Fruit fly (Drosophila melanogaster): ENCODE data around the gene CG9760.
A peak's percentile ranks its signal among the peaks of the same experiment; 100 is the strongest.

The CG9760 gene

DNA sequence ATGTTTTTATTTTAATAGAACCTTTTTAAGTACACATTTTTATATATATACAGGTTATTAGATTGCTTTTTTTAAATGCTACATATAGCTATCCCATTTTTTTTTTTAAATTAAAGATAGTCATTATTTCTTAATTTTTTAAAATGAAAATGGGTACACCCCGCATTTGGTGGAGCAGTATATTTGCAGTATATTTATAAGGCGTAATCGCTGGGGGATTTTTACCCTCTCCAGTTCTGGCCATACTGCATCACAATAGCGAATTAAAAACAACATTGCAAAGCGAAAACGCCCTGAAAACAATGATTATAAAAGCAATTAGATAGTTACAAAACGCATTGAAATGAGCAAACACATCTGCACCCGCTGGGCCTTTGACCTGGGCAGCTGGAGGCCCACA, 14.5 kb downstream of the CG9760 start, which contains the start of gene CG32099:
Gene CG32099 (plus strand): TSS at position 250 of the 400 bp plus-strand sequence.
- no peak for TF ChIP-seq CG17801 (GFP tag; optimal IDR thresholded peaks at IDR 0.05; ENCODE audit: partially characterized antibody)

DNA sequence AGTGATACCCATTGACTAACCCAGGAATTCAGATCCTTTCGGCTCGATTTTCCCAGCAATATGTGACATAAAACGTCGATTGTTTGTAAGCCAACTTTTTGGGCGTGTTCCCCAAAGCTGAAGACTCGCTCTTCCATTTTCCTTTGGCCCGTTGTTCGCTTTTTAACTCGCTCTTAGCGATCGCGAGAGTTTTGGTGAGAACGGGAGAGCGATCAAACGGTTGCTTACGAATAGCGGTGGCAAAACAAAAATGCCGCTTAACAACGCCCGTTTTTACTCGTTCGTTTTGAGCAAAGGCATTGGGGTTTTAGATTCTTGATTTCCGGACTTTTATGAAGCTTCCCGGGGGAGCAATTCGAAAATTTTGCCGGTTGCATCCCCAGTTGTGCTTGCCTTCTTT, 16.6 kb downstream of the CG9760 start:
- TF ChIP-seq CG17801 (GFP tag; optimal IDR thresholded peaks at IDR 0.05; ENCODE audit: partially characterized antibody) = no peak

DNA sequence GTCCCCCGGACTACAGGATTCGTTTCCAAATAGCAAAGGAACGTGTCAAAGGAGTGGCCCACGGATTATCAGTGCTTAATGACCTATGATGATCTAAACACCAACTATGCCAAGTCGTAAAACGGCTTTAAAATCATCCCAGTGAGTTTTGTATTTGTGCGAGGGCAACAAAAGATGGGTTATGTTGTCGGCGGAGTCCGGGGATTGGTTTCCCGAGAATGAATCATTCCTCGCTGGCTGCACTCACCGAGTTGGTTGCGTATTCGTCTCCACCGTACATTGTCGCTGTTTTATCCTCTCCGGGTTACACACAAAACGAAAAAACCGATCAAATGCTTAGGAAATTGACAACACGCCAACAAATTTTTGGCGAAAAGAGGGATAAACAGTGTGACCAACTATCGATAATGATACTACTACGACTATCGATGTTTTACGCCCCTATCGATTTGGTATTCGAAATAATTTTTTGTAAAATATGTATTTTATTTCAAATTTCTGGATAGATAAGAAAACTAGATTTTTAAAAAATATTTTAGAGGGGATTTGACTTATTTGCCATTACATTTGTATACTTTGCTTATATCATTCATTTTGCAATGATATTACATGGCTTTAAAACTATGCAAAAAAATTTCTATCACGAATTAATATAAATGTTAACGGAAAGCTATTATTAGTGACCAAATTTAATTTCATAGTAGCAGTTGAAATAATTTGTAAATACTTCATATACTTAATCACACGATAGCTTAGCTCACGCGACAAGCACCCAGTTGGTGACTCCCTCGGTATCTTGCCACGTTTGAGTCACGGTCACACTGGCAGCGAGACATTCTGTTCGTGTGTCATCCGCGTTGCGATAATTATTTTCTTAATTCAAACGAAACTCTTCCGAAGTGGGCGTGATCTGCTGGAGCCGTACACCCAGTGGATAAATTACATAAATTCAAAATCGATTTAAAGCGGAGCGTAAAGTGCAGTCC, 17.5 kb downstream of the CG9760 start, which contains the start of the genes eIF3l and Nrx-IV:
Gene eIF3l (minus strand): TSS at position 389 of the 986 bp plus-strand sequence.
Gene Nrx-IV (plus strand): TSS at position 811 of the 986 bp plus-strand sequence.
- TF ChIP-seq CG17801 (GFP tag; optimal IDR thresholded peaks at IDR 0.05; ENCODE audit: partially characterized antibody) = no peak

DNA sequence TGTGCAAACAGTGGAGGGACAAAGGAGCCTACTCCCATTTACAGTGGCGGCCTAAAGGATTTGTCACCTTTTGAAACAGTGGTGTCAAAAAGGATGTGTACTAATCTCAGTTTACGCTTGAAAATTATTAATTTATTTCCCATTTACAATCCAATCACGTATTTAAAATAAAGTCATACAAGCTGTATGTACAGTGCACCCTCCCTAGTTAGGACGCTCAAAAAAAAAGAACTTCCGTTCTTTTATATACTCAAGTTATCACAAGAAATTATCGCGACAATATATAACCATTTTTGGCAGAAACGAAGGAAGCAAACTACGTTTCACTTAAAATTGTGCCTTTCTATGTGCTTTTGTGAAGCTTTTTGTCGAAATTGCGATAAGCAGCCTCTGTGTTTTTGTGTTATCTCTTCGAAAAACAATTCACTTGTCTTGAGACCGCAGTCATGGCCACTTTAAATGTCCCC, 24.3 kb downstream of the CG9760 start:
- TF ChIP-seq CG17801 (GFP tag; optimal IDR thresholded peaks at IDR 0.05; ENCODE audit: partially characterized antibody) = peak; percentile 25

DNA sequence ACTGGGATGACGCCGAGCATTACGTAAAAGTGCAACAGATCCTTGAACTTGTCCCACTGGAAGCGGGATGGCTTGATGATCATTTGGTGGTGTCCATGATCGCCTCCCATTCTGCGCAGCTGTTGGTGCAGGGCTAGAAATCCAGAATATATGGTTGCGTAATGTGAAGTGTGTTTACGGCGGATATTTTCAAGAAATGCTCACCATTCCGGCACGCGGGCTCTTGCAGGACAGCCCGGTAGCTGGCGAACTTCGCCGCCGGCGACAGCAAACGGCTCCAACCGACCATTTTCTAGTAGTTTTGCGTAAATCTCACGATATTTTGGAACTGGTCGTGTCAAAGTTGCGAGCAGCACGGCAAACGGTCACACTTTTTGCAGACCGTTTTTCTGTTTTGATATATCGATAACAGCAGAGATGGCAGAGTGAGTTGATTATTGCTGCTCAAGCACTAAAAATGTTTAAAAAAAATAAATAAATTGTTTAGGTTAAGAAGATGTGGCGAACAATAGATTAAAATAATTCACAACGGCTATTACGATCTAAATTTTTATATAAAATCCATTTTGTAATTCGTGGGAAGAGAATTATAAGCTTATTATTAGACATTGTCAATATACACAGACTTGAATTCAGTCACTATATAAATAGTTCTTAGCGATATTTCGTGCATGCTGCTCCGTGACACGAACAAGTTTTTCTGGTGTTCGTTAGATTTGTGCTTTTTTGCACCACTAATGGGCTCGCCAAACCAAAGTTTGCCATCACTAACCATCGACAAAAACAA, 25.2 kb downstream of the CG9760 start, which contains the start of the genes ND-SGDH and RhoGAP68F:
Gene ND-SGDH (minus strand): TSS at position 472 of the 787 bp plus-strand sequence.
Gene RhoGAP68F (plus strand): TSS at position 756 of the 787 bp plus-strand sequence.
- peak; percentile 62 for TF ChIP-seq CG17801 (GFP tag; optimal IDR thresholded peaks at IDR 0.05; ENCODE audit: partially characterized antibody)

DNA sequence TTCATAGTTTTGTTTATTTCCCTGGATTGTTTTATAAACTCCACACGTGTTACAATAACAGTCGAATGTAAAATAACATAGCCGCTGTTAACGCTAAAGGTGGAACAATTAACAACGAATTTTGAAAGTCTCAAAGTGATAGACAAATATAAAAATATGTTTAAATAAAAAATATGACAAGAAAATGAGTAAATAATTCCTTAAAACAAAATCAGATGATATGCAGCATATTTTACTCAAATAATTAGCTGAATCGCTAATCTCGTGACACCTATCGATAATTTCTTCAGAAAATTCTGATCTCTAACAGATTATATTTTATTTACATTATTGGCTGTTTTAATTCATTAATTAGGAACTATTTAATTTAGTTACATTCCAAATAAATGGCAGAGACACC, 26.9 kb downstream of the CG9760 start, which contains the start of the genes CG5645 and Atg12:
Gene CG5645 (minus strand): TSS at position 77 of the 400 bp plus-strand sequence.
Gene Atg12 (plus strand): TSS at position 338 of the 400 bp plus-strand sequence.
- TF ChIP-seq CG17801 (GFP tag; optimal IDR thresholded peaks at IDR 0.05; ENCODE audit: partially characterized antibody) = peak; percentile 79

DNA sequence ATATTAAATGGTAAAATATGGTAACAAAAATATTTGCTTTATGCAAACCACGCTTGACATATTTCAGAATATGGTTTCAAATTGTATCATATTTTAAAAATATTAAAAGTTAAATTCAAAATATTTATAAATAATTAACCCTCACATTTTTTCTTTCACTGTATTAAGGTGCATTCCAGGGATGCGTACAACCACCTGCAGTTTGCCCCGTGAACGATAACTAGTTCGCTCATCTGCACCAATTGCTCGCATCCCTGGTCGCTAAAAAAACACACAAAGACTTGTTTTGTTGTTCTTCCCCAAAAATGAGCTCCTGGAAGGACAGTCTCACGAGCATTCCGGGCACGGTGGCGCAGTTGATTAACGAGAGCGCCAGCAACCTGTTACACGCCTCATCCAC, 31.6 kb downstream of the CG9760 start, which contains the start of gene DEF8:
Gene DEF8 (plus strand): TSS at position 229 of the 400 bp plus-strand sequence.
- TF ChIP-seq CG17801 (GFP tag; optimal IDR thresholded peaks at IDR 0.05; ENCODE audit: partially characterized antibody) = peak; percentile 86

DNA sequence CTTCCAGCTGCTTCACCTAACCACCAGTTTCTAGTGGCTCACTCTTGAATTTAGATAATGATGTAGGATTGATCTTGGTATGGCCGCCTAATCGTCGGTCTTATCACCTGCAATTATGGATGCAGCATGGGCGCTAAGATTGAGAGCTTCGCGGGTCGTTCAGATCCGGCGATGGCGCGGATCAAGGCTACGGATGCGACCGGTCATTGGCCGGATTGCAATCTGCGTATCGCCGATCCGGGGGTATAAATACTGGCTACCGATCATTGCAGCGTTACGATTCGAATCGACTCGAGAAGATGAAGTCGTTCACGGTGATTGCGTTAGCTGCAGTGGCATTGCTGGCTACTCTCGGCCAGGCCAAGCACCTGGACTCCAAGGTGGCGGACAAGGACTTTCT, 34.4 kb downstream of the CG9760 start, which contains the start of gene Lsp2:
Gene Lsp2 (plus strand): TSS at position 283 of the 400 bp plus-strand sequence.
- TF ChIP-seq CG17801 (GFP tag; optimal IDR thresholded peaks at IDR 0.05; ENCODE audit: partially characterized antibody) = no peak

DNA sequence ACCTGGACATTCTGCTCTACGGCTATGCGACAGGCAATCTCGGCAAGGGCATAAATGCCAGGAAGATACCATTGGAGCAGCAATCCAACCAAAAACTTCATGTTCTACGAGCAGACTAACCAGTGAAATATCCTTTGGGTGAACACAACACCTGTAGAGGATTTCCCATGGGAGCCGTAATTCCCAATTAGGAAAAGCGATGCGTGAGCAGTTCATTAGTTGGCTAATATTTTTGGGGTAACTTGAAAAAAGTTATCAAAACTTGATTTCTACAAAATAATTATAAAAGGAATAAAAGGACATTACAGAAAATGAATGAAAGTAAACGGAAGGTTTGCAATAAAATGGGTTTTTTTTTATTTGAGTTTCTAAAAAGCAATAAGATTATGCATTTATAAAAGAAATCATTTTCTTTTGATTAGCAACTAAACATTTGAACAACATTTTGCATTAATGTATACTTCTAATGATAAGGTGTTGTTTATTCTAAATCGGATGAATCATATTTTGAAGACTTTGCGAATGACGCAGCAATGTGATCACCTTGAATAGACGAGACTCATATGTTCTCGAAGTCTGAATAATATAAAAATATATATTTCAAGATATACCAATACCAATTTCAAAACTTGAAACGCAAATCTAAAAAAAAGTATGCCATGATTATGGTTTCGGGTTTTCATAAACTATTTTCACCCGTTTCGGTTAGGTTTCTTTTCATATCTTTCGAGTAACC, 36.1 kb downstream of the CG9760 start, which contains the start of the genes Ir68b and CG34241:
Gene Ir68b (minus strand): TSS at position 101 of the 736 bp plus-strand sequence.
Gene CG34241 (plus strand): TSS at position 686 of the 736 bp plus-strand sequence.
- TF ChIP-seq CG17801 (GFP tag; optimal IDR thresholded peaks at IDR 0.05; ENCODE audit: partially characterized antibody) = no peak

DNA sequence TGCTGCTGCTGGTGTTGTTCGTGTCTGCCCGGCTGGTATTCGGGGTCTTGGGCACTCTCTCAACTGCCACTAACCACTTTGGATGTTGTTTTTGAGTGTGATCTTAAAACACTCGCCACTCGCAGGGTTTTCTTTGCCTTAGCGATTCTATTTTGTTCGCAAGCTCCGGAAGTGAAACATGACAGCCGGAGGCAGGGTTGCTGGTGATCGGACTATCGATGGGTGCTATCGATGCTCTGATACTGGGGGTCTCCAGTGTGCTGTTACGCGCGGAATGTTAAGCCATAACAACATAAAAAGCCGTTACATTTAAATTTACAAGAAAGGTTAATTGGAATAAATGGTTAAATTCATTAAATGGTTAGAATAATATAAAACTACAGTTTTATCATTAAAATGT, 38.6 kb downstream of the CG9760 start, which contains the start of gene yps:
Gene yps (minus strand): TSS at position 176 of the 400 bp plus-strand sequence.
- peak; percentile 96 for TF ChIP-seq CG17801 (GFP tag; optimal IDR thresholded peaks at IDR 0.05; ENCODE audit: partially characterized antibody)

DNA sequence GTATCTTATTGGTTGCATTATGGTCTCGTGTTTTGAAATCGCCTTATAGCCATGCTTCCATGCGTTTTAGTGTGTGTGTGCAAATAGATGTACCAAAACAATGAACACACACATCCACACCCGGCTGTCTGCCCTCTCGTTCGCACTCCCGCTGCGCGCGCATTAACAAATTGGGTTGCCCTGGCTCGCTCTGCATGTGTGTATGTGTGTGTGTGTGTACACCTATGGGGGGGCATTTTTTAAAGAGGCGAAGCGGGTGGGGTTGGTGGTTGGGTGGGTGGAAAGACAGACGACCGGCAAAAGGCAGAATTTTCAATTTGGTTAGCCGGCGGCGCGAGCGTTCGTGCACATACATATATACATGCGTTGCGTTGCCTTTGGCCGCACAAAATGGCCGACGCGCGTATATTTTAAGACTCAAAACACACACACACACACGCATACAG, 39.4 kb downstream of the CG9760 start:
- no peak for TF ChIP-seq CG17801 (GFP tag; optimal IDR thresholded peaks at IDR 0.05; ENCODE audit: partially characterized antibody)

DNA sequence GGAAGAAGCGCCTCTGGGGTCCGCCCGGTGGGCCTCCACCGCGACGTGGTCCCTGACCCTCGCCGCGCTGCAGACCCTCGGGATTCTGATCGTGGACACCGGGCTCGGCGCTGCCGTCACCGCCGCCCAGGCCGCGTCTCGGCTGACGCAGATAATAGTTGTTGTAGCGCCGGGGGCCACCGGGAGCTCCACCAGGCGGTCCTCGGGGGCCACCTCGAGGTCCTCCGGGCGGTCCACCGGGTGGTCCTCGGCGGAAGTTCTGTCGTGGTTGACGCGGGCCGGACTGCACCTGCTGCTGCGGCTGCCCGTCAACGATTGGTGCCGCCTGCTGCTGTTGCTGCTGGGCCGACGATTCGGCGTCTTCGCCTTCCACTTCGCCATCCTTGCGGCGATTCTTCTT, 40.6 kb downstream of the CG9760 start:
- no peak for TF ChIP-seq CG17801 (GFP tag; optimal IDR thresholded peaks at IDR 0.05; ENCODE audit: partially characterized antibody)

DNA sequence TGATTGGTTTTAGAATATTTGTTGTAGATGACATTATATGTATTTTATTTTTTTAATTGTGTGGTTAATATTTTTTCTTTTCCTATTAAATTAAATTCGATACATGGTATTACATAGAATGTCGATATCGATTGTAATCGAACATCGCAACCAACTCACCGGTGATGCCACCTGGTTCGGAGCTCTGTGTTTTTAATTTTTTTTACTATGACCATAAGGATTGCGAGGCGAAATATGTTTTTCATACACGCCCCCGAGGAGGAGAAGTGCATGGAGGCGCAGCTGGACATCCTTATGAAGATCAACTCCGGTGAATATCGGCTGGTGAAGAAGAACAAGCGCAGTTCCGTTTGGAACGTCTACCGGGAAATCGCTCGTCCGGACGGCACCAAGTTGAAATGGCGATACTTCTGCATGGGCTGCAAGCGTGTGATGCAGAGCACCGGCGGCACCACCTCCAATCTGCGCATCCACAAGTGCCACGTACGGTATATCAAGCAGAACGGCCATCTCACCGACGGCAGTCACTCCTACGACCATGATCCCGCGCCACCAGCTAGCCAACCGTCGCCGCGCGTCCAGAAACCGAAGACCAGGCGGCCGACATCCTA, 43.6 kb downstream of the CG9760 start, which contains the start of gene CG11560:
Gene CG11560 (plus strand): TSS at position 145 of the 611 bp plus-strand sequence.
- peak; percentile 35 for TF ChIP-seq CG17801 (GFP tag; optimal IDR thresholded peaks at IDR 0.05; ENCODE audit: partially characterized antibody)
